Worm (Caenorhabditis elegans) whole organism, late embryonic: Measurements from ENCODE around the gene C44B7.5.

Experiments used
- C08G9.2 ChIP-seq: sonication (generic microtip); optimal IDR thresholded peaks from 2 replicates; lab custom pipeline; 2016; ENCODE audit warnings: mild to moderate bottlenecking, missing genetic modification characterization, moderate library complexity, missing compliant biosample characterization
- F13H6.1 ChIP-seq: sonication (generic microtip); optimal IDR thresholded peaks from 2 replicates; lab custom pipeline; 2016; ENCODE audit warnings: missing genetic modification characterization, missing compliant biosample characterization
- K02D7.2 ChIP-seq: sonication (generic microtip); optimal IDR thresholded peaks from 2 replicates; lab custom pipeline; 2017; ENCODE audit warnings: mild to moderate bottlenecking, missing genetic modification characterization, missing compliant biosample characterization
- K09A11.1 ChIP-seq: sonication (generic microtip); optimal IDR thresholded peaks from 2 replicates; lab custom pipeline; 2017; ENCODE audit warnings: antibody characterized with exemption, mild to moderate bottlenecking, missing genetic modification characterization, missing compliant biosample characterization; ENCODE audit not compliant: insufficient read depth
- T23F11.4 ChIP-seq: fragments of 200-800 bp; sonication (Bioruptor generic); optimal IDR thresholded peaks from 2 replicates; lab custom pipeline; 2018; ENCODE audit warnings: mild to moderate bottlenecking, missing genetic modification characterization, missing compliant biosample characterization
- Y22D7AL.16 ChIP-seq: sonication (generic microtip); optimal IDR thresholded peaks from 2 replicates; lab custom pipeline; 2016; ENCODE audit warnings: missing genetic modification characterization, missing compliant biosample characterization
- ahr-1 ChIP-seq: sonication (generic microtip); optimal IDR thresholded peaks from 2 replicates; lab custom pipeline; 2016; ENCODE audit warnings: missing genetic modification characterization, missing compliant biosample characterization
- ama-1 ChIP-seq: fragments of 150-350 bp; optimal IDR thresholded peaks from 2 replicates; lab custom pipeline; 2014
- ceh-14 ChIP-seq: sonication (generic microtip); optimal IDR thresholded peaks from 2 replicates; lab custom pipeline; 2016; ENCODE audit warnings: missing genotype, missing genetic modification characterization, missing compliant biosample characterization
- ceh-18 ChIP-seq: sonication (generic microtip); optimal IDR thresholded peaks from 2 replicates; lab custom pipeline; 2016; ENCODE audit warnings: missing genetic modification characterization, missing compliant biosample characterization
- ceh-19 ChIP-seq: fragments of 200-800 bp; sonication (Bioruptor generic); optimal IDR thresholded peaks from 2 replicates; lab custom pipeline; 2018; ENCODE audit warnings: mild to moderate bottlenecking, missing genetic modification characterization, missing compliant biosample characterization
- ceh-2 ChIP-seq: sonication (generic microtip); optimal IDR thresholded peaks from 2 replicates; lab custom pipeline; 2016; ENCODE audit warnings: missing genotype, missing genetic modification characterization, missing compliant biosample characterization
- ceh-22 ChIP-seq: sonication (generic microtip); optimal IDR thresholded peaks from 2 replicates; lab custom pipeline; 2017; ENCODE audit warnings: missing biosample characterization, missing genetic modification characterization
- ceh-24 ChIP-seq: sonication (generic microtip); optimal IDR thresholded peaks from 2 replicates; lab custom pipeline; 2016; ENCODE audit warnings: mild to moderate bottlenecking, missing genetic modification characterization, missing compliant biosample characterization
- ceh-30 ChIP-seq: fragments of 150-350 bp; optimal IDR thresholded peaks from 2 replicates; lab custom pipeline; 2014; ENCODE audit warnings: missing biosample characterization, missing genetic modification characterization
- ceh-34 ChIP-seq: sonication (generic microtip); optimal IDR thresholded peaks from 2 replicates; lab custom pipeline; 2016; ENCODE audit warnings: mild to moderate bottlenecking, missing genetic modification characterization, missing compliant biosample characterization
- ceh-45 ChIP-seq: fragments of 200-800 bp; sonication (Bioruptor generic); IDR thresholded peaks from 2 replicates; pipeline ENCODE4 v1.3.6; 2022; ENCODE audit warnings: missing genetic modification reagents, missing genetic modification characterization, missing compliant biosample characterization
- ceh-6 ChIP-seq: fragments of 200-800 bp; sonication (Bioruptor generic); optimal IDR thresholded peaks from 2 replicates; lab custom pipeline; 2018; ENCODE audit warnings: mild to moderate bottlenecking, missing genetic modification characterization, missing compliant biosample characterization
- dve-1 ChIP-seq: sonication (generic microtip); optimal IDR thresholded peaks from 2 replicates; lab custom pipeline; 2017; ENCODE audit warnings: antibody characterized with exemption, mild to moderate bottlenecking, missing genetic modification characterization, missing compliant biosample characterization
- eyg-1 ChIP-seq: sonication (generic microtip); optimal IDR thresholded peaks from 2 replicates; lab custom pipeline; 2016; ENCODE audit warnings: missing genotype, missing genetic modification characterization, missing compliant biosample characterization
- fax-1 ChIP-seq: sonication (generic microtip); optimal IDR thresholded peaks from 2 replicates; lab custom pipeline; 2016; ENCODE audit warnings: missing genotype, missing genetic modification characterization, missing compliant biosample characterization
- fkh-10 ChIP-seq: fragments of 150-350 bp; optimal IDR thresholded peaks from 2 replicates; lab custom pipeline; 2014; ENCODE audit warnings: missing biosample characterization, missing genetic modification reagents, missing genetic modification characterization
- hlh-13 ChIP-seq: fragments of 200-800 bp; sonication (Bioruptor generic); optimal IDR thresholded peaks from 2 replicates; lab custom pipeline; 2018; ENCODE audit warnings: mild to moderate bottlenecking, missing genetic modification characterization, missing compliant biosample characterization
- hlh-15 ChIP-seq: sonication (generic microtip); optimal IDR thresholded peaks from 2 replicates; lab custom pipeline; 2016; ENCODE audit warnings: missing genetic modification characterization, missing compliant biosample characterization
- hlh-30 ChIP-seq: sonication (generic microtip); optimal IDR thresholded peaks from 2 replicates; lab custom pipeline; 2017; ENCODE audit warnings: antibody characterized with exemption, missing genetic modification characterization, missing compliant biosample characterization; ENCODE audit not compliant: insufficient read depth
- hlh-8 ChIP-seq: sonication (generic microtip); optimal IDR thresholded peaks from 2 replicates; lab custom pipeline; 2016; ENCODE audit warnings: missing genotype, missing genetic modification characterization, missing compliant biosample characterization
- lim-6 ChIP-seq: sonication (generic microtip); optimal IDR thresholded peaks from 2 replicates; lab custom pipeline; 2016; ENCODE audit warnings: missing genetic modification characterization, missing compliant biosample characterization
- lin-11 ChIP-seq: fragments of 200-800 bp; sonication (Bioruptor generic); optimal IDR thresholded peaks from 2 replicates; lab custom pipeline; 2018; ENCODE audit warnings: mild to moderate bottlenecking, missing genetic modification characterization, missing compliant biosample characterization
- madf-2 ChIP-seq: sonication (generic microtip); optimal IDR thresholded peaks from 2 replicates; lab custom pipeline; 2017; ENCODE audit warnings: missing genetic modification characterization, missing compliant biosample characterization
- mec-3 ChIP-seq: sonication (generic microtip); optimal IDR thresholded peaks from 2 replicates; lab custom pipeline; 2016; ENCODE audit warnings: borderline replicate concordance, missing genetic modification characterization, missing compliant biosample characterization
- nfya-1 ChIP-seq: sonication (generic microtip); optimal IDR thresholded peaks from 2 replicates; lab custom pipeline; 2017; ENCODE audit warnings: missing genetic modification characterization, mild to moderate bottlenecking, missing compliant biosample characterization, antibody characterized with exemption, moderate library complexity
- nhr-232 ChIP-seq: sonication (generic microtip); optimal IDR thresholded peaks from 2 replicates; lab custom pipeline; 2016; ENCODE audit warnings: missing genetic modification characterization, missing compliant biosample characterization
- npax-4 ChIP-seq: sonication (generic microtip); optimal IDR thresholded peaks from 2 replicates; lab custom pipeline; 2016; ENCODE audit warnings: missing genetic modification characterization, missing compliant biosample characterization
- odd-2 ChIP-seq: sonication (generic microtip); optimal IDR thresholded peaks from 2 replicates; lab custom pipeline; 2017; ENCODE audit warnings: antibody characterized with exemption, mild to moderate bottlenecking, missing genetic modification characterization, missing compliant biosample characterization
- pag-3 ChIP-seq: sonication (generic microtip); optimal IDR thresholded peaks from 2 replicates; lab custom pipeline; 2016; ENCODE audit warnings: missing compliant biosample characterization, missing genetic modification characterization, borderline replicate concordance
- pat-9 ChIP-seq: fragments of 200-800 bp; sonication (Bioruptor generic); optimal IDR thresholded peaks from 2 replicates; lab custom pipeline; 2018; ENCODE audit warnings: mild to moderate bottlenecking, missing genetic modification characterization, moderate library complexity, missing compliant biosample characterization
- pax-1 ChIP-seq: fragments of 150-350 bp; optimal IDR thresholded peaks from 2 replicates; lab custom pipeline; 2014; ENCODE audit warnings: missing biosample characterization, missing genetic modification characterization
- pha-2 ChIP-seq: sonication (generic microtip); optimal IDR thresholded peaks from 2 replicates; lab custom pipeline; 2017; ENCODE audit warnings: mild to moderate bottlenecking, missing genetic modification characterization, missing compliant biosample characterization
- pha-4 ChIP-seq: fragments of 150-350 bp; optimal IDR thresholded peaks from 2 replicates; lab custom pipeline; 2018; ENCODE audit warnings: missing biosample characterization, missing genetic modification reagents, missing genetic modification characterization
- pqm-1 ChIP-seq: sonication (generic microtip); optimal IDR thresholded peaks from 2 replicates; lab custom pipeline; 2016; ENCODE audit warnings: missing genetic modification characterization, missing compliant biosample characterization
- ref-2 ChIP-seq: sonication (generic microtip); optimal IDR thresholded peaks from 2 replicates; lab custom pipeline; 2016; ENCODE audit warnings: missing genetic modification characterization, missing compliant biosample characterization
- rnt-1 ChIP-seq: sonication (generic microtip); optimal IDR thresholded peaks from 2 replicates; lab custom pipeline; 2016; ENCODE audit warnings: missing genetic modification characterization, missing compliant biosample characterization
- sox-2 ChIP-seq: fragments of 200-800 bp; sonication (Bioruptor generic); IDR thresholded peaks from 2 replicates; pipeline ENCODE4 v1.3.6; 2022; ENCODE audit warnings: missing genetic modification reagents, missing genetic modification characterization, missing compliant biosample characterization
- sox-4 ChIP-seq: sonication (generic microtip); optimal IDR thresholded peaks from 2 replicates; lab custom pipeline; 2017; ENCODE audit warnings: mild to moderate bottlenecking, missing genetic modification characterization, inconsistent platforms, missing compliant biosample characterization
- syd-9 ChIP-seq: sonication (generic microtip); optimal IDR thresholded peaks from 2 replicates; lab custom pipeline; 2016; ENCODE audit warnings: mild to moderate bottlenecking, missing genetic modification characterization, moderate library complexity, missing compliant biosample characterization
- tbx-2 ChIP-seq: sonication (generic microtip); optimal IDR thresholded peaks from 2 replicates; lab custom pipeline; 2016; ENCODE audit warnings: missing genetic modification characterization, missing compliant biosample characterization
- tbx-7 ChIP-seq: sonication (generic microtip); optimal IDR thresholded peaks from 2 replicates; lab custom pipeline; 2016; ENCODE audit warnings: missing genotype, missing genetic modification characterization, missing compliant biosample characterization
- ttx-3 ChIP-seq: sonication (generic microtip); optimal IDR thresholded peaks from 2 replicates; lab custom pipeline; 2016; ENCODE audit warnings: missing genetic modification reagents, missing genetic modification characterization, missing compliant biosample characterization
- unc-3 ChIP-seq, 2 experiments: fragments of 200-800 bp in 1 of 2; sonication (Bioruptor generic) in 1 of 2; sonication (generic microtip) in 1 of 2; conservative IDR thresholded peaks in 1 of 2; optimal IDR thresholded peaks in 1 of 2; 2 replicates each; pipeline versions ENCODE4 v1.3.6 to Lab custom; 2016 to 2022; ENCODE audit warnings: missing compliant biosample characterization in 2 of 2, missing genetic modification characterization in 2 of 2, missing genetic modification reagents in 1 of 2
- unc-55 ChIP-seq: sonication (generic microtip); optimal IDR thresholded peaks from 2 replicates; lab custom pipeline; 2017; ENCODE audit warnings: missing biosample characterization, missing genetic modification reagents, missing genetic modification characterization
- unc-86 ChIP-seq: sonication (generic microtip); optimal IDR thresholded peaks from 2 replicates; lab custom pipeline; 2016; ENCODE audit warnings: missing genetic modification characterization, missing compliant biosample characterization
- zip-5 ChIP-seq: sonication (generic microtip); optimal IDR thresholded peaks from 2 replicates; lab custom pipeline; 2016; ENCODE audit warnings: missing genetic modification characterization, missing compliant biosample characterization
- ztf-16 ChIP-seq: sonication (generic microtip); optimal IDR thresholded peaks from 2 replicates; lab custom pipeline; 2017; ENCODE audit warnings: missing genetic modification characterization, missing compliant biosample characterization

The C44B7.5 gene

DNA sequence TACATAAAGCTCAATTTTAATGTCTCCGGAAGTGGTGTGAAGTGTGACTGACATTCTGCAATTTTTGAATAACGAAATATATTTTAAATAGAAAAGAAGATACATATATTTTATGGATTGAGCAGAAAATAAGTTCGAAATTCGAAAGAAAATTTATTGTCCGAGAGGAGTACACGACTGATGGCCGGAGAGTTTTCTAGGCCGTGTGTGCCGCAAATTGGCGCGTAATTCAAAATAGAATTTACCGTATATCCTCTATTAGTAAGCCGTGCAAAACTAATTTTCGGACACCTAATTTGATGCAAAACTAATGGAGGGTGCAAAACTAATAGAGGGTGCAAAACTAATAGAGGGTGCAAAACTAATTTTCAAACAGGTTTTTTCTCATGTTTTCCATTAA lies 40.9 kb upstream of the C44B7.5 start, which contains the start of gene cyn-10:
TSS of gene cyn-10 (minus strand) at position 57 of the 400 bp plus-strand sequence.
- TF ChIP-seq madf-2 (tag; lab: Kevin White, UChicago) (peak; percentile 43), ref-2 (tag; lab: Kevin White, UChicago) (peak; percentile 89), unc-55 (GFP tag; lab: Kevin White, UChicago) (no peak), zip-5 (tag; lab: Kevin White, UChicago) (peak; percentile 84), ceh-45 (GFP tag; lab: Robert Waterston, UW) (no peak), nhr-232 (tag; lab: Kevin White, UChicago) (no peak), dve-1 (tag; lab: Kevin White, UChicago) (no peak), Y22D7AL.16 (tag; lab: Kevin White, UChicago) (no peak), unc-3 (GFP tag; conservative IDR thresholded peaks at IDR 0.05; lab: Robert Waterston, UW) (peak; percentile 61), unc-3 (tag; optimal IDR thresholded peaks at IDR 0.05; lab: Kevin White, UChicago) (peak; percentile 21), sox-4 (tag; lab: Kevin White, UChicago) (no peak), npax-4 (tag; lab: Kevin White, UChicago) (peak; percentile 5), ama-1 (lab: Kevin White, UChicago) (no peak), K02D7.2 (tag; lab: Kevin White, UChicago) (no peak), C08G9.2 (tag; lab: Kevin White, UChicago) (peak; percentile 96), sox-2 (0 out of 2 replicates have a peak, but pooled peaks have one; percentile 16), pha-2 (no peak), mec-3 (peak; percentile 67), pqm-1 (tag; lab: Kevin White, UChicago) (peak; percentile 12), T23F11.4 (GFP tag; lab: Kevin White, UChicago) (no peak), ceh-30 (tag; lab: Kevin White, UChicago) (no peak), ceh-14 (tag; lab: Kevin White, UChicago) (peak; percentile 80), ttx-3 (tag; lab: Kevin White, UChicago) (peak; percentile 49), rnt-1 (tag; lab: Kevin White, UChicago) (peak; percentile 80), lin-11 (tag; lab: Kevin White, UChicago) (no peak), pat-9 (no peak), ceh-19 (peak; percentile 5), hlh-15 (no peak), ceh-18 (peak; percentile 22), ceh-2 (tag; lab: Kevin White, UChicago) (peak; percentile 95), ztf-16 (peak; percentile 39), eyg-1 (peak; percentile 65), F13H6.1 (tag; lab: Kevin White, UChicago) (peak; percentile 29), K09A11.1 (tag; lab: Kevin White, UChicago) (no peak), ceh-34 (tag; lab: Kevin White, UChicago) (peak; percentile 47), ceh-6 (GFP tag; lab: Kevin White, UChicago) (peak; percentile 16), nfya-1 (no peak), ceh-24 (tag; lab: Kevin White, UChicago) (no peak), fax-1 (tag; lab: Kevin White, UChicago) (peak; percentile 69), tbx-7 (peak; percentile 98), unc-86 (tag; lab: Kevin White, UChicago) (peak; percentile 42), ahr-1 (tag; lab: Kevin White, UChicago) (peak; percentile 40), hlh-8 (tag; lab: Kevin White, UChicago) (peak; percentile 91), hlh-30 (tag; lab: Kevin White, UChicago) (no peak), pag-3 (tag; lab: Kevin White, UChicago) (no peak), pax-1 (tag; lab: Kevin White, UChicago) (no peak), hlh-13 (GFP tag; lab: Kevin White, UChicago) (peak; percentile 44), odd-2 (tag; lab: Kevin White, UChicago) (no peak), ceh-22 (no peak), lim-6 (tag; lab: Kevin White, UChicago) (peak; percentile 66), pha-4 (no peak), syd-9 (tag; lab: Kevin White, UChicago) (peak; percentile 56), fkh-10 (no peak), tbx-2 (peak; percentile 89)
